Worm (Caenorhabditis elegans): ENCODE data around the gene hpo-40.

DNA sequence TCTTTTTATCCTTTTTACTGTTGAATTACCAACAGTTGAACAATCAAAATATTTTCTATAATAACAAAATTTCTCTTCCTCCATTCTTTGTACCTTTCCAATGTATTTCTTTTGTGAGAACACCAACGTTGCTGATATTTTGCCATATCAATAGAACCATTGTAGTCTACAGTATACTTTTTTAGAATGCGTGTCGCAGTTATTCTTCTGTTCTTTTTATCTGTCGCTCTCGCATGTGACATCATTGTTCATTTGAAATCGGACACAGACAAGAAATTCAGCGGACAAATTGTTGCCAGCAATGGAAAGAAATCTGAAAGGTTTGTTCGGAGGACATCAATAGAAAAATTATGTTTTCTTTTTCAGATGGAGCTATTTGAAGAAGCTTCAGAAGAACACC is 10.8 kb upstream of the hpo-40 start, which contains the start of gene ZK856.7:
- no peak for TF ChIP-seq ZK337.2 (GFP tag; IDR thresholded peaks at IDR 0.05)
- TF ChIP-seq nhr-25 (tag; optimal IDR thresholded peaks at IDR 0.05; ENCODE audit: borderline replicate concordance, insufficient read depth), result no peak
- TF ChIP-seq ztf-11 (tag; optimal IDR thresholded peaks at IDR 0.05), result no peak
- TF ChIP-seq mdl-1 (tag; optimal IDR thresholded peaks at IDR 0.05), result peak in 1 of 2 experiments; percentile 18
- TF ChIP-seq snpc-4 (tag; optimal IDR thresholded peaks at IDR 0.05), result no peak
- no peak for TF ChIP-seq egl-27 (tag; optimal IDR thresholded peaks at IDR 0.05)
- TF ChIP-seq fkh-10 (GFP tag; optimal IDR thresholded peaks at IDR 0.05), result no peak
- TF ChIP-seq unc-39 (tag; optimal IDR thresholded peaks at IDR 0.05), result no peak
- no peak for TF ChIP-seq unc-130 (GFP tag; optimal IDR thresholded peaks at IDR 0.05)
- TF ChIP-seq unc-62 (GFP tag; optimal IDR thresholded peaks at IDR 0.05 in 1 of 2), result peak in 1 of 2 experiments; percentile 73
- TF ChIP-seq unc-62 (tag; optimal IDR thresholded peaks at IDR 0.05), result no peak

Measured in whole organism, L4 larva.